Fruit fly (Drosophila melanogaster): ENCODE results near the gene CG46439.

DNA sequence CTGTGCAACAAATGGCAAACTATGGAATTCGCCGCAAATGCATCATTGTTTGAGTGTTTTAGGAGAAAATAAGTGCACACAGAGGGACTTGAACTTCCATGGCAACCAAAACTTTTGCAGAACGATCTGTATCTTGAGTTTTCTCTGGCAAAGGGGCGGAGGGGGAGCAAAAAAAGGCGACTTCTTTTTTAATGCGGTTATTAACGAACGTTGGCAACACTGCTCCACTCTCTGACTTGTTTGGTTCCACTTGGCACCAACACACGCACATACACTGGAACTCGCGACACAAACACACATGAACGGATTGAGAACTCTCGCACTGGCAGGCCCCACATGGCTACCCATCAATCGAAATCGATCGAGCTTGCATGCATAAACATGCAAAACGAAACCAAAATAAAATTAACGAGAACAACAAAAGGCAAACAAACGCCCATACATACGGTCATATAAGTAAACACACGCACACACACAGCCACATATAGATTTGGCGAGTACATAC is 23.4 kb upstream of the CG46439 start:
- no peak for TF ChIP-seq EcR (GFP tag; optimal IDR thresholded peaks at IDR 0.05)
- TF ChIP-seq pan (optimal IDR thresholded peaks at IDR 0.05) = no peak

Data from whole organism.